Fruit fly (Drosophila melanogaster): ENCODE data around the gene loj.

dm6 chr3L:6084446-6084845 lies 10.3 kb upstream of the loj start:
- no peak for TF ChIP-seq CG1620 (GFP tag; optimal IDR thresholded peaks at IDR 0.05)
- no peak for TF ChIP-seq kay (GFP tag; ENCODE audit: borderline replicate concordance)
